Fruit fly (Drosophila melanogaster) whole organism, pupa: Measurements from ENCODE around the gene CG13907.

Source experiments
- CG10348 ChIP-seq: fragments of 200-800 bp; sonication (Bioruptor generic); IDR thresholded peaks from 2 replicates; pipeline ENCODE4 v1.3.6; 2022; ENCODE audit warnings: missing biosample characterization, missing genetic modification characterization
- CG12605 ChIP-seq: fragments of 200-800 bp; sonication (Bioruptor generic); IDR thresholded peaks from 2 replicates; pipeline ENCODE4 v1.3.6; 2022; ENCODE audit warnings: missing biosample characterization, missing genetic modification characterization
- CG13204 ChIP-seq: fragments of 200-800 bp; sonication (Bioruptor generic); optimal IDR thresholded peaks from 2 replicates; lab custom pipeline; 2018; ENCODE audit warnings: missing biosample characterization, mild to moderate bottlenecking, missing genetic modification characterization, moderate library complexity
- CG14655 ChIP-seq: fragments of 200-800 bp; sonication (Bioruptor generic); optimal IDR thresholded peaks from 3 replicates; lab custom pipeline; 2017; ENCODE audit warnings: mild to moderate bottlenecking, missing biosample characterization, missing genetic modification reagents, missing genetic modification characterization
- CG15710 ChIP-seq: fragments of 200-800 bp; sonication (Bioruptor generic); optimal IDR thresholded peaks from 2 replicates; lab custom pipeline; 2018; ENCODE audit warnings: missing biosample characterization, mild to moderate bottlenecking, missing genetic modification characterization, moderate library complexity
- CG17806 ChIP-seq: fragments of 200-800 bp; sonication (Bioruptor generic); optimal IDR thresholded peaks from 2 replicates; lab custom pipeline; 2018; ENCODE audit warnings: missing biosample characterization, mild to moderate bottlenecking, missing genetic modification characterization, moderate library complexity
- CG32121 ChIP-seq: fragments of 200-800 bp; sonication (Bioruptor generic); IDR thresholded peaks from 2 replicates; pipeline ENCODE4 v1.3.6; 2022; ENCODE audit warnings: missing biosample characterization, missing genetic modification characterization
- CG34367 ChIP-seq: fragments of 200-800 bp; sonication (Bioruptor generic); optimal IDR thresholded peaks from 2 replicates; lab custom pipeline; 2018; ENCODE audit warnings: missing biosample characterization, mild to moderate bottlenecking, missing genetic modification characterization
- CG4496 ChIP-seq: fragments of 200-800 bp; sonication (Bioruptor generic); IDR thresholded peaks from 3 replicates; pipeline ENCODE4 v1.3.6; 2022; ENCODE audit warnings: missing biosample characterization, missing genetic modification characterization
- CG8159 ChIP-seq: fragments of 200-800 bp; sonication (Bioruptor generic); optimal IDR thresholded peaks from 3 replicates; lab custom pipeline; 2018; ENCODE audit warnings: missing biosample characterization, mild to moderate bottlenecking, missing genetic modification characterization, moderate library complexity
- CG8301 ChIP-seq: fragments of 200-800 bp; sonication (Bioruptor generic); optimal IDR thresholded peaks from 2 replicates; lab custom pipeline; 2018; ENCODE audit warnings: missing biosample characterization, mild to moderate bottlenecking, missing genetic modification characterization
- CG9948 ChIP-seq: fragments of 200-800 bp; sonication (Bioruptor generic); optimal IDR thresholded peaks from 2 replicates; lab custom pipeline; 2018; ENCODE audit warnings: missing biosample characterization, mild to moderate bottlenecking, missing genetic modification characterization, moderate library complexity
- D1 ChIP-seq: fragments of 200-800 bp; sonication (Bioruptor generic); optimal IDR thresholded peaks from 2 replicates; lab custom pipeline; 2018; ENCODE audit warnings: missing biosample characterization, mild to moderate bottlenecking, missing genetic modification characterization, moderate library complexity
- EcR ChIP-seq: fragments of 200-800 bp; sonication (Bioruptor generic); optimal IDR thresholded peaks from 3 replicates; lab custom pipeline; 2019; ENCODE audit warnings: missing biosample characterization, missing genetic modification characterization, mild to moderate bottlenecking, moderate library complexity, missing genetic modification reagents
- Ets98B ChIP-seq: fragments of 200-800 bp; sonication (Bioruptor generic); IDR thresholded peaks from 2 replicates; pipeline ENCODE4 v1.3.6; 2022; ENCODE audit warnings: missing biosample characterization, missing genetic modification characterization
- Pif1A ChIP-seq: fragments of 200-800 bp; sonication (Bioruptor generic); optimal IDR thresholded peaks from 3 replicates; lab custom pipeline; 2016; ENCODE audit warnings: missing biosample characterization, missing genetic modification characterization
- Pif1B ChIP-seq: fragments of 200-800 bp; sonication (Bioruptor generic); optimal IDR thresholded peaks from 3 replicates; lab custom pipeline; 2016; ENCODE audit warnings: missing biosample characterization, missing genetic modification characterization
- Snoo ChIP-seq: fragments of 200-800 bp; sonication (Bioruptor generic); optimal IDR thresholded peaks from 3 replicates; lab custom pipeline; 2017; ENCODE audit warnings: missing biosample characterization, mild to moderate bottlenecking, missing genetic modification characterization, inconsistent platforms
- fd96Ca ChIP-seq: fragments of 200-800 bp; sonication (Bioruptor generic); IDR thresholded peaks from 3 replicates; pipeline ENCODE4 v1.3.6; 2022; ENCODE audit warnings: missing biosample characterization, missing genetic modification characterization
- rn ChIP-seq: fragments of 200-800 bp; sonication (Bioruptor generic); IDR thresholded peaks from 2 replicates; pipeline ENCODE4 v1.3.6; 2022; ENCODE audit warnings: missing biosample characterization, missing genetic modification characterization

The CG13907 gene

dm6 chr3L:887423-888097 lies 5.7 kb upstream of the CG13907 start:
- peak; percentile 55 for TF ChIP-seq EcR (GFP tag; lab: Kevin White, UChicago)
- no peak for TF ChIP-seq CG34367 (tag; lab: Kevin White, UChicago)
- TF ChIP-seq, all 21 proteins: peak for 1

- TF ChIP-seq CG14655 (GFP tag; lab: Kevin White, UChicago) (no peak), EcR (GFP tag; lab: Kevin White, UChicago) (no peak), Pif1B (GFP tag; lab: Kevin White, UChicago) (no peak), Pif1A (no peak), CG4496 (GFP tag; lab: Robert Waterston, UW) (no peak), Snoo (tag; lab: Kevin White, UChicago) (no peak), CG34367 (tag; lab: Kevin White, UChicago) (no peak)
These were observed 3.9 kb upstream of the CG13907 start for dm6 chr3L:885624-886257.

- no peak for TF ChIP-seq CG17806 (tag; lab: Kevin White, UChicago)
- no peak for TF ChIP-seq Snoo (tag; lab: Kevin White, UChicago)
- no peak for TF ChIP-seq CG32121
- TF ChIP-seq CG9948 (tag; lab: Kevin White, UChicago) = no peak
- no peak for TF ChIP-seq EcR (GFP tag; lab: Kevin White, UChicago)
- TF ChIP-seq Pif1B (GFP tag; lab: Kevin White, UChicago) = no peak
- TF ChIP-seq D1 = no peak
- TF ChIP-seq CG14655 (GFP tag; lab: Kevin White, UChicago) = no peak
- TF ChIP-seq, all 21 proteins: peak for 0
These were observed 3.2 kb upstream of the CG13907 start for dm6 chr3L:885006-885405.

dm6 chr3L:884239-884638 lies 2.4 kb upstream of the CG13907 start:
- TF ChIP-seq Pif1A (no peak), fd96Ca (0 out of 3 replicates have a peak, but pooled peaks have one; percentile 52), CG8301 (tag; lab: Kevin White, UChicago) (no peak), CG15710 (tag; lab: Kevin White, UChicago) (no peak), CG8159 (peak; percentile 33), CG12605 (GFP tag; lab: Robert Waterston, UW) (no peak), CG10348 (GFP tag; lab: Robert Waterston, UW) (no peak), Ets98B (GFP tag; lab: Robert Waterston, UW) (peak; percentile 40), CG32121 (no peak), CG4496 (GFP tag; lab: Robert Waterston, UW) (peak; percentile 68; the same call in 2 of the 3 replicates), rn (GFP tag; lab: Robert Waterston, UW) (no peak), CG17806 (tag; lab: Kevin White, UChicago) (no peak)

dm6 chr3L:883786-884185 lies 2.0 kb upstream of the CG13907 start:
- TF ChIP-seq CG13204 (no peak), Pif1A (no peak), EcR (GFP tag; lab: Kevin White, UChicago) (peak; percentile 92), CG17806 (tag; lab: Kevin White, UChicago) (no peak)

- TF ChIP-seq CG10348 (GFP tag; lab: Robert Waterston, UW) (no peak), CG9948 (tag; lab: Kevin White, UChicago) (no peak), Pif1A (no peak), Ets98B (GFP tag; lab: Robert Waterston, UW) (no peak), CG15710 (tag; lab: Kevin White, UChicago) (no peak), D1 (no peak), EcR (GFP tag; lab: Kevin White, UChicago) (no peak), Snoo (tag; lab: Kevin White, UChicago) (no peak), rn (GFP tag; lab: Robert Waterston, UW) (no peak), CG34367 (tag; lab: Kevin White, UChicago) (no peak), CG17806 (tag; lab: Kevin White, UChicago) (no peak), fd96Ca (no peak), CG12605 (GFP tag; lab: Robert Waterston, UW) (no peak), CG4496 (GFP tag; lab: Robert Waterston, UW) (no peak), CG32121 (no peak), CG8159 (no peak), CG13204 (no peak), CG14655 (GFP tag; lab: Kevin White, UChicago) (no peak), CG8301 (tag; lab: Kevin White, UChicago) (no peak), Pif1B (GFP tag; lab: Kevin White, UChicago) (no peak)
These were observed 1.1 kb upstream of the CG13907 start for dm6 chr3L:882892-883255.

- TF ChIP-seq CG17806 (tag; lab: Kevin White, UChicago) = no peak
These were observed 551 bp upstream of the CG13907 start for dm6 chr3L:882236-882891.
